Worm (Caenorhabditis elegans) whole organism, L4 larva: Measurements from ENCODE around the gene bus-8A.

Source experiments
- D1046.2 ChIP-seq: fragments of 200-800 bp; sonication (Bioruptor generic); IDR thresholded peaks from 2 replicates; pipeline ENCODE4 v1.3.6; 2022; ENCODE audit warnings: missing genetic modification characterization, missing compliant biosample characterization
- T20F7.1 ChIP-seq: fragments of 200-800 bp; sonication (Bioruptor generic); optimal IDR thresholded peaks from 2 replicates; lab custom pipeline; 2018; ENCODE audit warnings: mild to moderate bottlenecking, missing genetic modification characterization, missing compliant biosample characterization
- aha-1 ChIP-seq: fragments of 150-350 bp; peaks from one replicate; lab custom pipeline; 2014; ENCODE audit warnings: missing biosample characterization, missing genetic modification characterization
- aly-2 ChIP-seq: sonication (generic microtip); optimal IDR thresholded peaks from 2 replicates; lab custom pipeline; 2018; ENCODE audit warnings: missing biosample characterization, missing genetic modification characterization
- arid-1 ChIP-seq: fragments of 200-800 bp; sonication (Bioruptor generic); conservative IDR thresholded peaks from 2 replicates; pipeline ENCODE4 v1.3.6; 2022; ENCODE audit warnings: missing genetic modification reagents, missing genetic modification characterization, missing compliant biosample characterization
- attf-4 ChIP-seq: sonication (generic microtip); optimal IDR thresholded peaks from 3 replicates; lab custom pipeline; 2017; ENCODE audit warnings: missing biosample characterization, missing genetic modification characterization
- daf-16 ChIP-seq, 3 experiments: sonication (generic microtip); optimal IDR thresholded peaks; 2 replicates each; lab custom pipeline; 2016 to 2017; ENCODE audit warnings: missing genetic modification characterization in 3 of 3, missing genetic modification reagents in 3 of 3, mild to moderate bottlenecking in 2 of 3, missing compliant biosample characterization in 2 of 3, missing biosample characterization in 1 of 3, moderate library complexity in 1 of 3
- dpl-1 ChIP-seq: fragments of 150-350 bp; optimal IDR thresholded peaks from 2 replicates; lab custom pipeline; 2014; ENCODE audit warnings: missing biosample characterization, missing genetic modification reagents, missing genetic modification characterization
- dve-1 ChIP-seq: sonication (generic microtip); optimal IDR thresholded peaks from 2 replicates; lab custom pipeline; 2017; ENCODE audit warnings: antibody characterized with exemption, mild to moderate bottlenecking, missing genetic modification characterization, missing compliant biosample characterization; ENCODE audit not compliant: insufficient read depth
- egl-27 ChIP-seq: sonication (generic microtip); optimal IDR thresholded peaks from 3 replicates; lab custom pipeline; 2017; ENCODE audit warnings: missing biosample characterization, missing genetic modification reagents, missing genetic modification characterization
- fos-1 ChIP-seq: fragments of 150-350 bp; optimal IDR thresholded peaks from 2 replicates; lab custom pipeline; 2014; ENCODE audit warnings: missing biosample characterization, missing genetic modification characterization
- gei-8 ChIP-seq: fragments of 200-800 bp; sonication (Bioruptor generic); optimal IDR thresholded peaks from 2 replicates; lab custom pipeline; 2018; ENCODE audit warnings: mild to moderate bottlenecking, missing genetic modification characterization, missing compliant biosample characterization
- hlh-11 ChIP-seq: fragments of 200-800 bp; sonication (Bioruptor generic); optimal IDR thresholded peaks from 2 replicates; lab custom pipeline; 2018; ENCODE audit warnings: mild to moderate bottlenecking, missing genetic modification characterization, missing compliant biosample characterization
- hmg-1.1 ChIP-seq: fragments of 200-800 bp; sonication (Bioruptor generic); IDR thresholded peaks from 2 replicates; pipeline ENCODE4 v1.3.6; 2022; ENCODE audit warnings: missing genetic modification reagents, missing genetic modification characterization, missing compliant biosample characterization
- jun-1 ChIP-seq: fragments of 150-350 bp; optimal IDR thresholded peaks from 2 replicates; lab custom pipeline; 2014; ENCODE audit warnings: missing biosample characterization, missing genetic modification reagents, missing genetic modification characterization
- lim-7 ChIP-seq: fragments of 200-800 bp; sonication (Bioruptor generic); IDR thresholded peaks from 2 replicates; pipeline ENCODE4 v1.3.6; 2022; ENCODE audit warnings: missing genetic modification characterization, missing compliant biosample characterization
- lin-29 ChIP-seq: fragments of 200-800 bp; sonication (Bioruptor generic); IDR thresholded peaks from 2 replicates; pipeline ENCODE4 v1.3.6; 2022; ENCODE audit warnings: missing genetic modification reagents, missing genetic modification characterization, missing compliant biosample characterization
- lin-38 ChIP-seq: fragments of 200-800 bp; sonication (Bioruptor generic); IDR thresholded peaks from 2 replicates; pipeline ENCODE4 v1.3.6; 2022; ENCODE audit warnings: missing genetic modification reagents, missing genetic modification characterization, missing compliant biosample characterization
- lin-39 ChIP-seq: fragments of 150-350 bp; optimal IDR thresholded peaks from 2 replicates; lab custom pipeline; 2014; ENCODE audit warnings: missing biosample characterization, missing genetic modification reagents, missing genetic modification characterization
- lir-3 ChIP-seq: sonication (generic microtip); optimal IDR thresholded peaks from 2 replicates; lab custom pipeline; 2016; ENCODE audit warnings: mild to moderate bottlenecking, missing genetic modification characterization, missing compliant biosample characterization
- madf-5 ChIP-seq, 2 experiments: fragments of 200-800 bp; sonication (Bioruptor generic); IDR thresholded peaks; 2 replicates each; pipeline ENCODE4 v1.3.6; 2022; ENCODE audit warnings: missing compliant biosample characterization in 2 of 2, missing genetic modification characterization in 2 of 2
- nhr-25 ChIP-seq: sonication (generic microtip); optimal IDR thresholded peaks from 2 replicates; lab custom pipeline; 2017; ENCODE audit warnings: missing genetic modification characterization, mild to moderate bottlenecking, missing compliant biosample characterization, antibody characterized with exemption, moderate library complexity, borderline replicate concordance; ENCODE audit not compliant: insufficient read depth
- nhr-41 ChIP-seq: fragments of 200-800 bp; sonication (Bioruptor generic); IDR thresholded peaks from 2 replicates; pipeline ENCODE4 v1.3.6; 2022; ENCODE audit warnings: missing genetic modification reagents, missing genetic modification characterization, missing compliant biosample characterization
- nhr-42 ChIP-seq: fragments of 200-800 bp; sonication (Bioruptor generic); IDR thresholded peaks from 2 replicates; pipeline ENCODE4 v1.3.6; 2022; ENCODE audit warnings: missing genetic modification characterization, missing compliant biosample characterization
- pha-4 ChIP-seq, 2 experiments: fragments of 150-350 bp in 1 of 2; fragments of 200-800 bp in 1 of 2; sonication (Bioruptor generic) in 1 of 2; IDR thresholded peaks in 1 of 2; optimal IDR thresholded peaks in 1 of 2; 2 replicates each; pipeline versions ENCODE4 v1.3.6 to Lab custom; 2014 to 2022; ENCODE audit warnings: missing genetic modification characterization in 2 of 2, missing genetic modification reagents in 2 of 2, missing biosample characterization in 1 of 2, missing compliant biosample characterization in 1 of 2
- rbr-2 ChIP-seq: sonication (generic microtip); optimal IDR thresholded peaks from 2 replicates; lab custom pipeline; 2016; ENCODE audit warnings: missing genotype, missing genetic modification characterization, missing compliant biosample characterization
- saeg-2 ChIP-seq: fragments of 200-800 bp; sonication (Bioruptor generic); IDR thresholded peaks from 2 replicates; pipeline ENCODE4 v1.3.6; 2022; ENCODE audit warnings: missing genetic modification reagents, missing genetic modification characterization, missing compliant biosample characterization
- snpc-1.2 ChIP-seq: fragments of 200-800 bp; sonication (Bioruptor generic); IDR thresholded peaks from 2 replicates; pipeline ENCODE4 v1.3.6; 2022; ENCODE audit warnings: missing genetic modification reagents, missing genetic modification characterization, missing compliant biosample characterization
- tra-1 ChIP-seq: fragments of 200-800 bp; sonication (Bioruptor generic); IDR thresholded peaks from 2 replicates; pipeline ENCODE4 v1.3.6; 2022; ENCODE audit warnings: missing genetic modification reagents, missing genetic modification characterization, missing compliant biosample characterization
- unc-130 ChIP-seq: sonication (generic microtip); optimal IDR thresholded peaks from 2 replicates; lab custom pipeline; 2016; ENCODE audit warnings: missing genetic modification reagents, missing genetic modification characterization, missing compliant biosample characterization
- unc-39 ChIP-seq: sonication (generic microtip); optimal IDR thresholded peaks from 2 replicates; lab custom pipeline; 2017; ENCODE audit warnings: missing biosample characterization, missing genetic modification characterization
- unc-62 ChIP-seq, 3 experiments: fragments of 150-350 bp in 1 of 3; sonication (generic microtip); optimal IDR thresholded peaks in 2 of 3; peaks in 1 of 3; 1 replicate in 1 of 3; 2 replicates in 2 of 3; lab custom pipeline; 2014 to 2017; ENCODE audit warnings: missing biosample characterization in 3 of 3, missing genetic modification characterization in 3 of 3, missing genetic modification reagents in 3 of 3, missing genotype in 1 of 3
- vab-7 ChIP-seq: fragments of 200-800 bp; sonication (Bioruptor generic); IDR thresholded peaks from 2 replicates; pipeline ENCODE4 v1.3.6; 2022; ENCODE audit warnings: missing genetic modification reagents, missing genetic modification characterization, missing compliant biosample characterization
- zip-2 ChIP-seq: fragments of 150-350 bp; optimal IDR thresholded peaks from 2 replicates; lab custom pipeline; 2014; ENCODE audit warnings: missing biosample characterization, missing genetic modification characterization

bus-8A gene

ce11 chrX:5450773-5451447, 41.8 kb upstream of the bus-8A start, which contains the start of gene C25F6.6 (continued):
- TF ChIP-seq unc-130 (GFP tag; lab: Kevin White, UChicago) (peak; percentile 29), T20F7.1 (GFP tag; lab: Kevin White, UChicago) (peak; percentile 18), vab-7 (GFP tag; lab: Robert Waterston, UW) (peak; percentile 57; the same call in 1 of the 2 replicates), fos-1 (no peak), pha-4 (GFP tag; IDR thresholded peaks at IDR 0.05; lab: Robert Waterston, UW) (peak; percentile 68; the same call in 1 of the 2 replicates), pha-4 (tag; optimal IDR thresholded peaks at IDR 0.05; lab: Kevin White, UChicago) (no peak), lim-7 (GFP tag; lab: Robert Waterston, UW) (peak; percentile 84), arid-1 (GFP tag; lab: Robert Waterston, UW) (peak; percentile 49; the same call in 1 of the 2 replicates), nhr-25 (tag; lab: Kevin White, UChicago) (no peak), lin-29 (GFP tag; lab: Robert Waterston, UW) (no peak), D1046.2 (GFP tag; lab: Robert Waterston, UW) (no peak), tra-1 (no peak), lin-39 (tag; lab: Kevin White, UChicago) (no peak), nhr-42 (GFP tag; lab: Robert Waterston, UW) (no peak), madf-5 (GFP tag; IDR thresholded peaks at IDR 0.05; lab: Robert Waterston, UW) (0 out of 4 replicates have a peak, but pooled peaks of 1 of the 2 experiments have one; percentile 33), jun-1 (tag; lab: Kevin White, UChicago) (no peak), attf-4 (tag; lab: Kevin White, UChicago) (no peak), zip-2 (tag; lab: Kevin White, UChicago) (peak; percentile 10), hlh-11 (tag; lab: Kevin White, UChicago) (peak; percentile 14), nhr-41 (peak; percentile 61; the same call in 1 of the 2 replicates), saeg-2 (no peak), gei-8 (no peak), dve-1 (peak; percentile 54), daf-16 (GFP tag; optimal IDR thresholded peaks at IDR 0.05; lab: Kevin White, UChicago) (peak in 1 of 2 experiments; percentile 61), daf-16 (tag; optimal IDR thresholded peaks at IDR 0.05; lab: Kevin White, UChicago) (peak; percentile 57)

DNA sequence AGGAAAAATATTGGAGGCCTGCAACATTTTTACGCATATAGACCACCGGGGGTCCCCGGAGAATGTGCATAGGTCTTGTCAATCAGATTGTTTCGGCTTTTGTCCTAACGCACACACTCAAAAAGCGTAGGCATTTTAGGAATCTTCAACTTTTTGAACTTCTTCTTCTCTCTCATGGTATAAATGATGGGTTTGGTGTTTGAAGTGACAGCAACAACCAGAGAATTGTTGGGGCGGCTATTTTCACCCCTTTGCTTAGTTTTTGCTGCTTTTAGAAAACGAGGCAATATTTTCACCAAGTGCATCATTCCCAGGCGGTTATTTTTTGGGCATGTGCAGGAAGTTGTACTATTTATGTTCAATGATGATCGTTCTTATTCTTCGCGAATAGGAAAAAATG, 41.0 kb upstream of the bus-8A start:
- TF ChIP-seq unc-62 (GFP tag; optimal IDR thresholded peaks at IDR 0.05 in 1 of 2; lab: Kevin White, UChicago) (peak in 1 of 2 experiments; percentile 92), unc-62 (tag; optimal IDR thresholded peaks at IDR 0.05; lab: Kevin White, UChicago) (no peak), lim-7 (GFP tag; lab: Robert Waterston, UW) (no peak)
- TF ChIP-seq, all 104 proteins: peak for 1

- TF ChIP-seq unc-62 (GFP tag; optimal IDR thresholded peaks at IDR 0.05 in 1 of 2; lab: Kevin White, UChicago) (peak in 1 of 2 experiments; percentile 97), unc-62 (tag; optimal IDR thresholded peaks at IDR 0.05; lab: Kevin White, UChicago) (no peak), daf-16 (GFP tag; optimal IDR thresholded peaks at IDR 0.05; lab: Kevin White, UChicago) (no peak), daf-16 (tag; optimal IDR thresholded peaks at IDR 0.05; lab: Kevin White, UChicago) (peak; percentile 8), hmg-1.1 (no peak), aly-2 (tag; lab: Kevin White, UChicago) (no peak), gei-8 (no peak), lin-39 (tag; lab: Kevin White, UChicago) (no peak), snpc-1.2 (GFP tag; lab: Robert Waterston, UW) (no peak)
These were observed 37.6 kb upstream of the bus-8A start for ce11 chrX:5455107-5455506.

DNA sequence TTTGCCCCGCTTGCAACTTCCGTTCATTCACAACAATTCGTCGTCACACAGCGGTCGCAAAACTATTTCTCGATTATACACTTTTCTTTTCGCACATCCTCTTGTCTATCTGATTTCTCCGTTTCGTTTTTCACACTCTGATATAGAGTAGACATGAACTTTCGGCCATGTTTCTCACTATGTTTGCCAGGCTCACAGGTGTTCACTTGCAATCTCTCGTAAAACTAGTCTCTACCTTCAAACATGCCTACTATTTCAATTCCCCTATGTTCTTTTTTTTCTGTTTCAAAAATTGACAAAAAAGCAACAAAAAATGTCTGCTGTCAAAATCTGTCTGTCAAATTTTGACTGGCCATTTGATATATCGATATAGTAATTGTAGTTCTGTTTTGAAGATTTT, 35.5 kb upstream of the bus-8A start:
- TF ChIP-seq aha-1 (tag; lab: Kevin White, UChicago) (peak; percentile 93), egl-27 (no peak), lir-3 (tag; lab: Kevin White, UChicago) (no peak), dpl-1 (GFP tag; lab: Kevin White, UChicago) (no peak), lin-38 (GFP tag; lab: Robert Waterston, UW) (no peak), unc-39 (no peak), rbr-2 (tag; lab: Kevin White, UChicago) (no peak)
- TF ChIP-seq, all 104 proteins: peak for 1
